Worm (Caenorhabditis elegans): ENCODE results near the gene ipla-7.

ce11 chrIV:10085401-10086187 is 22.9 kb upstream of the ipla-7 start, which contains the start of the genes col-2 and ndc-80:
- TF ChIP-seq tab-1 (GFP tag; IDR thresholded peaks at IDR 0.05), result no peak
- no peak for TF ChIP-seq ztf-29 (GFP tag; IDR thresholded peaks at IDR 0.05)
- no peak for TF ChIP-seq med-1 (GFP tag; optimal IDR thresholded peaks at IDR 0.05; ENCODE audit: insufficient read depth)
- TF ChIP-seq flt-1 (GFP tag; IDR thresholded peaks at IDR 0.05), result peak; percentile 61; the same call in 1 of the 2 replicates

All from whole organism, midembryonic.